Fruit fly (Drosophila melanogaster) whole organism, embryonic: Measurements from ENCODE around the gene Col4a1.

Experiments
- Aef1 ChIP-seq: fragments of 200-800 bp; sonication (Bioruptor generic); IDR thresholded peaks from 3 replicates; pipeline ENCODE4 v1.3.6; 2022; ENCODE audit warnings: missing biosample characterization, missing genetic modification characterization
- B-H1 ChIP-seq: fragments of 200-800 bp; sonication (Bioruptor generic); IDR thresholded peaks from 3 replicates; pipeline ENCODE4 v1.3.6; 2022; ENCODE audit warnings: missing biosample characterization, missing genetic modification characterization
- CG11085 ChIP-seq: fragments of 200-800 bp; sonication (Bioruptor generic); IDR thresholded peaks from 2 replicates; pipeline ENCODE4 v1.3.6; 2022; ENCODE audit warnings: missing biosample characterization, missing genetic modification characterization
- CG13424 ChIP-seq: fragments of 200-800 bp; sonication (Bioruptor generic); optimal IDR thresholded peaks from 2 replicates; lab custom pipeline; 2019; ENCODE audit warnings: missing biosample characterization, mild to moderate bottlenecking, missing genetic modification characterization, moderate library complexity
- CG13624 ChIP-seq: fragments of 200-800 bp; sonication (Bioruptor generic); optimal IDR thresholded peaks from 2 replicates; lab custom pipeline; 2016; ENCODE audit warnings: missing biosample characterization, missing genetic modification characterization
- CG14860 ChIP-seq: fragments of 200-800 bp; sonication (Bioruptor generic); IDR thresholded peaks from 3 replicates; pipeline ENCODE4 v1.3.6; 2022; ENCODE audit warnings: missing biosample characterization, missing genetic modification characterization; ENCODE audit not compliant: partially characterized antibody
- CG16863 ChIP-seq: fragments of 200-800 bp; sonication (Bioruptor generic); optimal IDR thresholded peaks from 3 replicates; lab custom pipeline; 2016; ENCODE audit warnings: missing biosample characterization, missing genetic modification characterization
- CG17912 ChIP-seq: fragments of 200-800 bp; sonication (Bioruptor generic); optimal IDR thresholded peaks from 2 replicates; lab custom pipeline; 2018; ENCODE audit warnings: missing biosample characterization, mild to moderate bottlenecking, missing genetic modification characterization
- CG2875 ChIP-seq: fragments of 200-800 bp; sonication (Bioruptor generic); optimal IDR thresholded peaks from 2 replicates; lab custom pipeline; 2017; ENCODE audit warnings: missing biosample characterization, mild to moderate bottlenecking, missing genetic modification characterization, missing genetic modification reagents
- CG31388 ChIP-seq: fragments of 200-800 bp; sonication (Bioruptor generic); optimal IDR thresholded peaks from 2 replicates; lab custom pipeline; 2016; ENCODE audit warnings: missing biosample characterization, missing genetic modification characterization
- CG32532 ChIP-seq: fragments of 200-800 bp; sonication (Bioruptor generic); IDR thresholded peaks from 2 replicates; pipeline ENCODE4 v1.3.6; 2022; ENCODE audit warnings: missing biosample characterization, missing genetic modification characterization
- CG3407 ChIP-seq: fragments of 200-800 bp; sonication (Bioruptor generic); optimal IDR thresholded peaks from 2 replicates; lab custom pipeline; 2018; ENCODE audit warnings: missing biosample characterization, mild to moderate bottlenecking, missing genetic modification characterization
- CG4730 ChIP-seq: fragments of 200-800 bp; sonication (Bioruptor generic); IDR thresholded peaks from 2 replicates; pipeline ENCODE4 v1.3.6; 2022; ENCODE audit warnings: missing biosample characterization, missing genetic modification characterization
- CG5180 ChIP-seq: fragments of 200-800 bp; sonication (Bioruptor generic); optimal IDR thresholded peaks from 3 replicates; lab custom pipeline; 2017; ENCODE audit warnings: missing biosample characterization, missing genetic modification characterization, mild to moderate bottlenecking, moderate library complexity, missing genetic modification reagents
- CG6272 ChIP-seq: fragments of 200-800 bp; sonication (Bioruptor generic); IDR thresholded peaks from 2 replicates; pipeline ENCODE4 v1.3.6; 2022; ENCODE audit warnings: missing biosample characterization, missing genetic modification characterization
- CG8765 ChIP-seq: fragments of 200-800 bp; sonication (Bioruptor generic); IDR thresholded peaks from 2 replicates; pipeline ENCODE4 v1.3.6; 2022; ENCODE audit warnings: missing biosample characterization, missing genetic modification characterization
- CG8944 ChIP-seq: fragments of 200-800 bp; sonication (Bioruptor generic); optimal IDR thresholded peaks from 3 replicates; lab custom pipeline; 2016; ENCODE audit warnings: missing biosample characterization, missing genetic modification characterization
- CG9727 ChIP-seq: fragments of 200-800 bp; sonication (Bioruptor generic); optimal IDR thresholded peaks from 3 replicates; lab custom pipeline; 2017; ENCODE audit warnings: missing biosample characterization, mild to moderate bottlenecking, missing genetic modification characterization
- CG9817 ChIP-seq: fragments of 200-800 bp; sonication (Bioruptor generic); optimal IDR thresholded peaks from 2 replicates; lab custom pipeline; 2018; ENCODE audit warnings: missing biosample characterization, mild to moderate bottlenecking, missing genetic modification characterization, moderate library complexity
- Doc2 ChIP-seq: fragments of 200-800 bp; sonication (Bioruptor generic); IDR thresholded peaks from 2 replicates; pipeline ENCODE4 v1.3.6; 2022; ENCODE audit warnings: missing biosample characterization, missing genetic modification characterization
- H15 ChIP-seq: fragments of 200-800 bp; sonication (Bioruptor generic); IDR thresholded peaks from 3 replicates; pipeline ENCODE4 v1.3.6; 2022; ENCODE audit warnings: missing biosample characterization, missing genetic modification characterization
- HLH3B ChIP-seq: fragments of 200-800 bp; sonication (Bioruptor generic); IDR thresholded peaks from 2 replicates; pipeline ENCODE4 v1.3.6; 2022; ENCODE audit warnings: missing biosample characterization, missing genetic modification characterization
- Hmx ChIP-seq: fragments of 200-800 bp; sonication (Bioruptor generic); optimal IDR thresholded peaks from 2 replicates; lab custom pipeline; 2016; ENCODE audit warnings: missing biosample characterization, missing genetic modification characterization
- Myb ChIP-seq: fragments of 200-800 bp; sonication (Bioruptor generic); optimal IDR thresholded peaks from 2 replicates; lab custom pipeline; 2016; ENCODE audit warnings: missing biosample characterization, missing genetic modification characterization
- NC2β ChIP-seq: fragments of 200-800 bp; sonication (Bioruptor generic); optimal IDR thresholded peaks from 2 replicates; lab custom pipeline; 2016; ENCODE audit warnings: missing biosample characterization, missing genetic modification characterization
- Nf-YB ChIP-seq: fragments of 200-800 bp; sonication (Bioruptor generic); optimal IDR thresholded peaks from 3 replicates; lab custom pipeline; 2019; ENCODE audit warnings: missing biosample characterization, mild to moderate bottlenecking, missing genetic modification characterization, moderate library complexity
- NfI ChIP-seq: fragments of 200-800 bp; sonication (Bioruptor generic); optimal IDR thresholded peaks from 3 replicates; lab custom pipeline; 2018; ENCODE audit warnings: missing biosample characterization, mild to moderate bottlenecking, missing genetic modification characterization, moderate library complexity
- Side ChIP-seq: fragments of 200-800 bp; sonication (Bioruptor generic); optimal IDR thresholded peaks from 2 replicates; lab custom pipeline; 2016; ENCODE audit warnings: missing biosample characterization, missing genetic modification characterization
- Spps ChIP-seq: fragments of 200-800 bp; sonication (Bioruptor generic); optimal IDR thresholded peaks from 2 replicates; lab custom pipeline; 2018; ENCODE audit warnings: missing biosample characterization, mild to moderate bottlenecking, missing genetic modification characterization
- Sry-δ ChIP-seq: fragments of 200-800 bp; sonication (Bioruptor generic); optimal IDR thresholded peaks from 2 replicates; lab custom pipeline; 2016; ENCODE audit warnings: missing biosample characterization, missing genetic modification characterization
- YL-1 ChIP-seq: fragments of 200-800 bp; sonication (Bioruptor generic); optimal IDR thresholded peaks from 3 replicates; lab custom pipeline; 2017; ENCODE audit warnings: missing biosample characterization, mild to moderate bottlenecking, missing genetic modification characterization
- abd-A ChIP-seq: fragments of 200-800 bp; sonication (Bioruptor generic); optimal IDR thresholded peaks from 3 replicates; lab custom pipeline; 2019; ENCODE audit warnings: missing biosample characterization, mild to moderate bottlenecking, missing genetic modification characterization, moderate library complexity
- al ChIP-seq: fragments of 200-800 bp; sonication (Bioruptor generic); IDR thresholded peaks from 2 replicates; pipeline ENCODE4 v1.3.6; 2022; ENCODE audit warnings: missing biosample characterization, missing genetic modification characterization
- cg ChIP-seq: fragments of 200-800 bp; sonication (Bioruptor generic); optimal IDR thresholded peaks from 3 replicates; lab custom pipeline; 2019; ENCODE audit warnings: missing biosample characterization, mild to moderate bottlenecking, missing genetic modification characterization, moderate library complexity
- chn ChIP-seq: fragments of 200-800 bp; sonication (Bioruptor generic); optimal IDR thresholded peaks from 2 replicates; lab custom pipeline; 2016; ENCODE audit warnings: missing biosample characterization, missing genetic modification characterization
- dmrt11E ChIP-seq: fragments of 200-800 bp; sonication (Bioruptor generic); optimal IDR thresholded peaks from 3 replicates; lab custom pipeline; 2018; ENCODE audit warnings: missing biosample characterization, mild to moderate bottlenecking, missing genetic modification characterization, moderate library complexity
- dysf ChIP-seq: fragments of 200-800 bp; sonication (Bioruptor generic); IDR thresholded peaks from 3 replicates; pipeline ENCODE4 v1.3.6; 2022; ENCODE audit warnings: missing biosample characterization, missing genetic modification characterization
- eyg ChIP-seq: fragments of 200-800 bp; sonication (Bioruptor generic); optimal IDR thresholded peaks from 3 replicates; lab custom pipeline; 2016; ENCODE audit warnings: missing biosample characterization, missing genetic modification characterization
- fd96Cb ChIP-seq: fragments of 200-800 bp; sonication (Bioruptor generic); optimal IDR thresholded peaks from 2 replicates; lab custom pipeline; 2018; ENCODE audit warnings: missing biosample characterization, mild to moderate bottlenecking, missing genetic modification characterization, moderate library complexity
- gcm2 ChIP-seq: fragments of 200-800 bp; sonication (Bioruptor generic); optimal IDR thresholded peaks from 2 replicates; lab custom pipeline; 2016; ENCODE audit warnings: missing biosample characterization, missing genetic modification characterization
- gsb-n ChIP-seq: fragments of 200-800 bp; sonication (Bioruptor generic); optimal IDR thresholded peaks from 3 replicates; lab custom pipeline; 2018; ENCODE audit warnings: missing biosample characterization, mild to moderate bottlenecking, missing genetic modification characterization
- hbn ChIP-seq: fragments of 200-800 bp; sonication (Bioruptor generic); IDR thresholded peaks from 2 replicates; pipeline ENCODE4 v1.3.6; 2022; ENCODE audit warnings: missing biosample characterization, missing genetic modification characterization; ENCODE audit not compliant: partially characterized antibody
- lola ChIP-seq, 3 experiments: fragments of >200 bp in 2 of 3; fragments of 200-800 bp in 1 of 3; sonication (Bioruptor generic) in 1 of 3; optimal IDR thresholded peaks; 2 replicates each; lab custom pipeline; 2017 to 2019; ENCODE audit warnings: missing biosample characterization in 3 of 3, missing genetic modification characterization in 3 of 3, mild to moderate bottlenecking in 1 of 3, moderate library complexity in 1 of 3
- nerfin-1 ChIP-seq: fragments of 200-800 bp; sonication (Bioruptor generic); optimal IDR thresholded peaks from 3 replicates; lab custom pipeline; 2019; ENCODE audit warnings: missing biosample characterization, mild to moderate bottlenecking, missing genetic modification characterization, moderate library complexity
- nerfin-2 ChIP-seq: fragments of 200-800 bp; sonication (Bioruptor generic); IDR thresholded peaks from 2 replicates; pipeline ENCODE4 v1.3.6; 2022; ENCODE audit warnings: missing biosample characterization, missing genetic modification characterization; ENCODE audit not compliant: partially characterized antibody
- pita ChIP-seq: fragments of 200-800 bp; sonication (Bioruptor generic); optimal IDR thresholded peaks from 2 replicates; lab custom pipeline; 2017; ENCODE audit warnings: missing biosample characterization, mild to moderate bottlenecking, missing genetic modification characterization
- pros ChIP-seq: fragments of 200-800 bp; sonication (Bioruptor generic); optimal IDR thresholded peaks from 3 replicates; lab custom pipeline; 2019; ENCODE audit warnings: missing biosample characterization, mild to moderate bottlenecking, missing genetic modification characterization, moderate library complexity
- shn ChIP-seq: fragments of 200-800 bp; sonication (Bioruptor generic); optimal IDR thresholded peaks from 3 replicates; lab custom pipeline; 2016; ENCODE audit warnings: missing biosample characterization, missing genetic modification characterization
- tgo ChIP-seq: fragments of 200-800 bp; sonication (Bioruptor generic); IDR thresholded peaks from 3 replicates; pipeline ENCODE4 v1.3.6; 2022; ENCODE audit warnings: missing biosample characterization, missing genetic modification characterization
- ttk ChIP-seq: fragments of 200-800 bp; sonication (Bioruptor generic); IDR thresholded peaks from 2 replicates; pipeline ENCODE4 v2.1.2; 2022; ENCODE audit warnings: missing biosample characterization, missing genetic modification characterization
- usp ChIP-seq: fragments of >200 bp; optimal IDR thresholded peaks from 2 replicates; lab custom pipeline; 2017; ENCODE audit warnings: missing biosample characterization, missing genetic modification characterization

Col4a1 gene

dm6 chr2L:5043043-5043442, 13.6 kb downstream of the Col4a1 start, which contains the start of the genes CG33995, CG44000 and CG44001 (continued):
- TF ChIP-seq fd96Cb (tag; lab: Kevin White, UChicago): no peak
- TF ChIP-seq YL-1 (GFP tag; lab: Kevin White, UChicago): peak; percentile 96
- peak; percentile 16 for TF ChIP-seq eyg (GFP tag; lab: Kevin White, UChicago)
- TF ChIP-seq nerfin-2 (GFP tag; lab: Robert Waterston, UW): no peak
- TF ChIP-seq abd-A (tag; lab: Kevin White, UChicago): peak; percentile 69
- no peak for TF ChIP-seq al (GFP tag; lab: Robert Waterston, UW)
- TF ChIP-seq CG14860: 0 out of 3 replicates have a peak, but pooled peaks have one; percentile 20
- peak; percentile 28; the same call in 2 of the 3 replicates for TF ChIP-seq tgo (GFP tag; lab: Robert Waterston, UW)
- TF ChIP-seq pros (GFP tag; lab: Kevin White, UChicago): no peak
- peak; percentile 23 for TF ChIP-seq dmrt11E (tag; lab: Kevin White, UChicago)
- TF ChIP-seq CG13624: peak; percentile 68
- TF ChIP-seq nerfin-1 (tag; lab: Kevin White, UChicago): no peak
- TF ChIP-seq CG9817 (tag; lab: Kevin White, UChicago): peak; percentile 52
- TF ChIP-seq CG16863 (GFP tag; lab: Kevin White, UChicago): peak; percentile 0
- TF ChIP-seq gsb-n: peak; percentile 16
- TF ChIP-seq CG32532 (GFP tag; lab: Robert Waterston, UW): peak; percentile 59
- no peak for TF ChIP-seq CG2875 (GFP tag; lab: Kevin White, UChicago)
- peak; percentile 48 for TF ChIP-seq CG8944 (GFP tag; lab: Kevin White, UChicago)
- TF ChIP-seq Hmx (GFP tag; lab: Kevin White, UChicago): no peak
- TF ChIP-seq NC2β (GFP tag; lab: Kevin White, UChicago): peak; percentile 76
- TF ChIP-seq H15 (GFP tag; lab: Robert Waterston, UW): no peak; the same call in 2 of the 3 replicates
- peak; percentile 52 for TF ChIP-seq shn (GFP tag; lab: Kevin White, UChicago)
- no peak for TF ChIP-seq ttk (GFP tag; lab: Robert Waterston, UW)
- TF ChIP-seq chn (GFP tag; lab: Kevin White, UChicago): peak; percentile 63
- TF ChIP-seq CG8765 (GFP tag; lab: Robert Waterston, UW): no peak
- TF ChIP-seq lola (GFP tag; optimal IDR thresholded peaks at IDR 0.05; lab: Kevin White, UChicago): no peak
- TF ChIP-seq Spps (tag; lab: Kevin White, UChicago): no peak
- TF ChIP-seq Nf-YB (GFP tag; lab: Kevin White, UChicago): peak; percentile 9
- no peak for TF ChIP-seq CG6272
- peak; percentile 17 for TF ChIP-seq CG13424 (tag; lab: Kevin White, UChicago)
- no peak for TF ChIP-seq usp
- TF ChIP-seq dysf: no peak
- TF ChIP-seq CG11085: peak; percentile 39; the same call in 1 of the 2 replicates
- TF ChIP-seq CG3407: no peak
- peak; percentile 38 for TF ChIP-seq gcm2 (GFP tag; lab: Kevin White, UChicago)
- TF ChIP-seq Side: peak; percentile 58
- TF ChIP-seq B-H1 (GFP tag; lab: Robert Waterston, UW): no peak
- TF ChIP-seq Myb: peak; percentile 78
- TF ChIP-seq CG17912 (GFP tag; lab: Kevin White, UChicago): no peak
- no peak for TF ChIP-seq hbn
- no peak for TF ChIP-seq Doc2
- TF ChIP-seq cg (GFP tag; lab: Kevin White, UChicago): no peak
- TF ChIP-seq CG4730: no peak
- peak; percentile 56 for TF ChIP-seq NfI
- peak; percentile 52 for TF ChIP-seq Sry-δ
- no peak for TF ChIP-seq CG9727 (GFP tag; lab: Kevin White, UChicago)
- no peak for TF ChIP-seq pita (GFP tag; lab: Kevin White, UChicago)
- 0 out of 2 replicates have a peak, but pooled peaks have one; percentile 5 for TF ChIP-seq HLH3B (GFP tag; lab: Robert Waterston, UW)
- no peak for TF ChIP-seq Aef1
- no peak for TF ChIP-seq CG5180
- no peak for TF ChIP-seq CG31388 (GFP tag; lab: Kevin White, UChicago)
